Worm (Caenorhabditis elegans) whole organism, L2 larva: Measurements from ENCODE around the gene F22B3.5.

ENCODE experiments used
- R02D3.7 ChIP-seq: fragments of 150-350 bp; optimal IDR thresholded peaks from 2 replicates; lab custom pipeline; 2014; ENCODE audit warnings: missing biosample characterization, missing genetic modification characterization
- ceh-16 ChIP-seq: fragments of 150-350 bp; optimal IDR thresholded peaks from 2 replicates; lab custom pipeline; 2014; ENCODE audit warnings: missing biosample characterization, missing genetic modification characterization
- dmd-4 ChIP-seq: sonication (generic microtip); optimal IDR thresholded peaks from 2 replicates; lab custom pipeline; 2017; ENCODE audit warnings: missing biosample characterization, missing genetic modification characterization
- egl-27 ChIP-seq: sonication (generic microtip); optimal IDR thresholded peaks from 3 replicates; lab custom pipeline; 2017; ENCODE audit warnings: missing biosample characterization, missing genetic modification reagents, missing genetic modification characterization
- fos-1 ChIP-seq: fragments of 150-350 bp; optimal IDR thresholded peaks from 2 replicates; lab custom pipeline; 2014; ENCODE audit warnings: missing biosample characterization, missing genetic modification characterization
- lin-39 ChIP-seq: fragments of 150-350 bp; optimal IDR thresholded peaks from 2 replicates; lab custom pipeline; 2014; ENCODE audit warnings: missing biosample characterization, missing genetic modification reagents, missing genetic modification characterization
- lsy-2 ChIP-seq, 2 experiments: fragments of 150-350 bp in 1 of 2; sonication (generic microtip) in 1 of 2; optimal IDR thresholded peaks; 2 replicates each; lab custom pipeline; 2014 to 2017; ENCODE audit warnings: missing biosample characterization in 2 of 2, missing genetic modification characterization in 2 of 2
- mab-5 ChIP-seq: fragments of 150-350 bp; optimal IDR thresholded peaks from 2 replicates; lab custom pipeline; 2014; ENCODE audit warnings: missing biosample characterization, missing genetic modification characterization
- nhr-12 ChIP-seq: fragments of 150-350 bp; optimal IDR thresholded peaks from 2 replicates; lab custom pipeline; 2014; ENCODE audit warnings: missing biosample characterization, missing genetic modification characterization
- ztf-1 ChIP-seq: fragments of 200-800 bp; sonication (Bioruptor generic); conservative IDR thresholded peaks from 2 replicates; pipeline ENCODE4 v1.3.6; 2022; ENCODE audit warnings: missing genetic modification characterization, missing compliant biosample characterization
- ztf-11 ChIP-seq: sonication (generic microtip); optimal IDR thresholded peaks from 2 replicates; lab custom pipeline; 2017; ENCODE audit warnings: missing biosample characterization, missing genetic modification characterization

- TF ChIP-seq ztf-1 (GFP tag; lab: Robert Waterston, UW) = no peak
- no peak for TF ChIP-seq fos-1 (tag; lab: Kevin White, UChicago)
- no peak for TF ChIP-seq dmd-4 (tag; lab: Kevin White, UChicago)
- TF ChIP-seq R02D3.7 = no peak
- TF ChIP-seq egl-27 (tag; lab: Kevin White, UChicago) = no peak
- no peak for TF ChIP-seq lin-39
- no peak for TF ChIP-seq ztf-11 (tag; lab: Kevin White, UChicago)
- TF ChIP-seq lsy-2 (tag; optimal IDR thresholded peaks at IDR 0.05; lab: Kevin White, UChicago) = no peak
- no peak for TF ChIP-seq nhr-12
- TF ChIP-seq mab-5 (tag; lab: Kevin White, UChicago) = no peak
- TF ChIP-seq ceh-16 (tag; lab: Kevin White, UChicago) = no peak
Measured at ce11 chrIV:11410084-11410483, 6.5 kb downstream of the F22B3.5 start, which contains the start of gene gfat-2.
